Worm (Caenorhabditis elegans) whole organism, L3 larva: Measurements from ENCODE around the gene B0524.6.

ENCODE experiments used
- ZK546.5 ChIP-seq: sonication (generic microtip); optimal IDR thresholded peaks from 2 replicates; lab custom pipeline; 2017; ENCODE audit warnings: missing biosample characterization, missing genetic modification characterization
- ama-1 ChIP-seq: fragments of 150-350 bp; optimal IDR thresholded peaks from 2 replicates; lab custom pipeline; 2018
- ceh-16 ChIP-seq: sonication (generic microtip); optimal IDR thresholded peaks from 2 replicates; lab custom pipeline; 2017; ENCODE audit warnings: missing biosample characterization, missing genetic modification characterization
- ceh-28 ChIP-seq: fragments of 150-350 bp; optimal IDR thresholded peaks from 2 replicates; lab custom pipeline; 2014; ENCODE audit warnings: missing biosample characterization, missing genetic modification reagents, missing genetic modification characterization
- ceh-82 ChIP-seq: fragments of 150-350 bp; optimal IDR thresholded peaks from 2 replicates; lab custom pipeline; 2014; ENCODE audit warnings: missing biosample characterization, missing genetic modification characterization
- ceh-9 ChIP-seq: sonication (generic microtip); optimal IDR thresholded peaks from 2 replicates; lab custom pipeline; 2018; ENCODE audit warnings: missing biosample characterization, missing genetic modification characterization
- daf-12 ChIP-seq: fragments of 150-350 bp; optimal IDR thresholded peaks from 2 replicates; lab custom pipeline; 2014; ENCODE audit warnings: missing biosample characterization, missing genetic modification reagents, missing genetic modification characterization
- elt-3 ChIP-seq, 3 experiments: fragments of 150-350 bp in 1 of 3; sonication (generic microtip) in 2 of 3; optimal IDR thresholded peaks; 2 replicates in 2 of 3; 4 replicates in 1 of 3; lab custom pipeline; 2014 to 2017; ENCODE audit warnings: missing biosample characterization in 3 of 3, missing genetic modification characterization in 3 of 3
- eor-1 ChIP-seq, 2 experiments: fragments of 150-350 bp; optimal IDR thresholded peaks; 2 replicates each; lab custom pipeline; 2014 to 2018; ENCODE audit warnings: missing biosample characterization in 2 of 2, missing genetic modification characterization in 2 of 2
- fkh-10 ChIP-seq: sonication (generic microtip); optimal IDR thresholded peaks from 2 replicates; lab custom pipeline; 2017; ENCODE audit warnings: missing biosample characterization, missing genetic modification reagents, missing genetic modification characterization
- fkh-2 ChIP-seq: fragments of 150-350 bp; optimal IDR thresholded peaks from 2 replicates; lab custom pipeline; 2014; ENCODE audit warnings: missing biosample characterization, missing genetic modification reagents, missing genetic modification characterization
- hmg-11 ChIP-seq: sonication (generic microtip); optimal IDR thresholded peaks from 2 replicates; lab custom pipeline; 2016; ENCODE audit warnings: missing genetic modification characterization, missing compliant biosample characterization
- jun-1 ChIP-seq: fragments of 150-350 bp; optimal IDR thresholded peaks from 2 replicates; lab custom pipeline; 2014; ENCODE audit warnings: missing biosample characterization, missing genetic modification reagents, missing genetic modification characterization
- lin-39 ChIP-seq: fragments of 150-350 bp; optimal IDR thresholded peaks from 2 replicates; lab custom pipeline; 2018; ENCODE audit warnings: missing biosample characterization, missing genetic modification reagents, missing genetic modification characterization
- nfya-1 ChIP-seq: sonication (generic microtip); optimal IDR thresholded peaks from 2 replicates; lab custom pipeline; 2017; ENCODE audit warnings: missing genetic modification characterization, mild to moderate bottlenecking, missing compliant biosample characterization, antibody characterized with exemption, moderate library complexity; ENCODE audit not compliant: insufficient read depth
- nhr-11 ChIP-seq: fragments of 150-350 bp; optimal IDR thresholded peaks from 2 replicates; lab custom pipeline; 2014; ENCODE audit warnings: missing biosample characterization, missing genetic modification characterization
- nhr-12 ChIP-seq: fragments of 150-350 bp; optimal IDR thresholded peaks from 2 replicates; lab custom pipeline; 2014; ENCODE audit warnings: missing biosample characterization, missing genetic modification characterization
- nhr-237 ChIP-seq: fragments of 150-350 bp; optimal IDR thresholded peaks from 2 replicates; lab custom pipeline; 2014; ENCODE audit warnings: missing biosample characterization, missing genetic modification characterization
- nhr-25 ChIP-seq: sonication (generic microtip); optimal IDR thresholded peaks from 2 replicates; lab custom pipeline; 2017; ENCODE audit warnings: missing biosample characterization, missing genetic modification characterization
- nhr-43 ChIP-seq: sonication (generic microtip); optimal IDR thresholded peaks from 2 replicates; lab custom pipeline; 2016; ENCODE audit warnings: mild to moderate bottlenecking, missing genetic modification characterization, missing compliant biosample characterization; ENCODE audit not compliant: poor library complexity, severe bottlenecking
- nhr-67 ChIP-seq: fragments of 150-350 bp; optimal IDR thresholded peaks from 2 replicates; lab custom pipeline; 2014; ENCODE audit warnings: missing biosample characterization, missing genetic modification characterization
- nhr-76 ChIP-seq: fragments of 150-350 bp; sonication (generic microtip); optimal IDR thresholded peaks from 5 replicates; lab custom pipeline; 2014; ENCODE audit warnings: missing biosample characterization, missing genetic modification characterization
- nhr-77 ChIP-seq: fragments of 150-350 bp; optimal IDR thresholded peaks from 2 replicates; lab custom pipeline; 2014; ENCODE audit warnings: missing biosample characterization, missing genetic modification characterization
- pha-4 ChIP-seq: fragments of 150-350 bp; optimal IDR thresholded peaks from 2 replicates; lab custom pipeline; 2014; ENCODE audit warnings: missing biosample characterization, missing genetic modification reagents, missing genetic modification characterization
- pqm-1 ChIP-seq: fragments of 150-350 bp; optimal IDR thresholded peaks from 2 replicates; lab custom pipeline; 2017; ENCODE audit warnings: missing biosample characterization, missing genetic modification characterization, inconsistent platforms
- sea-2 ChIP-seq: fragments of 150-350 bp; sonication (generic microtip); optimal IDR thresholded peaks from 4 replicates; lab custom pipeline; 2014; ENCODE audit warnings: missing biosample characterization, missing genetic modification reagents, missing genetic modification characterization
- skn-1 ChIP-seq: fragments of 150-350 bp; optimal IDR thresholded peaks from 2 replicates; lab custom pipeline; 2014; ENCODE audit warnings: missing biosample characterization, missing genetic modification characterization
- snpc-4 ChIP-seq: fragments of 150-350 bp; optimal IDR thresholded peaks from 2 replicates; lab custom pipeline; 2014; ENCODE audit warnings: missing biosample characterization, missing genetic modification characterization
- tbx-2 ChIP-seq: sonication (generic microtip); optimal IDR thresholded peaks from 2 replicates; lab custom pipeline; 2016; ENCODE audit warnings: mild to moderate bottlenecking, missing genetic modification characterization, missing compliant biosample characterization
- unc-62 ChIP-seq: fragments of 150-350 bp; sonication (generic microtip); optimal IDR thresholded peaks from 4 replicates; lab custom pipeline; 2014; ENCODE audit warnings: missing biosample characterization, missing genetic modification reagents, missing genetic modification characterization

B0524.6 gene

DNA sequence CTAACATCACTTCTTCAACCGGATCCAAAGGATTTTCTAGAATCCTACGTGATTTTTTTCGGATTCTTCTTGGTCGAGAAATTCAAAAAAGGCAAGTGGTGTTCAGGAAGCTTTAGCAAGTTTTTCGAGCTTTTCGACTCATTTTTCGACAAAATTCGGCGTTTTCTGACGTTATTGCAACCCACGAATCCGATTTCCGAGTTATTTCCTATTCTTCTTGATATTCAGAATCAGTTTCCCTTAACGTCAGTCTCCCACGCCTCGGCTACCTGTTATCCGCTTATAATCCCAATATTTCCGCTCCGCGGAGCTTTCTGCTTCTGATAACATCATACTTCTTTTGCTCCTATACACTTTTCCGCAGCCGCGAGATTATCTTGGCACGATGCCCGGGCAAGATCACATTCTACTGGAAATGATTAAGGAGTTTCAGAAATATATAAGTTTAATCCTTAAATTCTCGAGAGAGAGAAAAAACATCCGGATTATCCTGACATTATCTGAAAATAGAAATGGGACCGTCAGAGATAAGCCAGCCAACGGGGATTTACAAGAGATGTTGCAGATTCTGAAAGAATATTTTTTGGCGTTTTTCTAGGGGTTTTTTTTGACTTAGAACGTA lies 13.0 kb upstream of the B0524.6 start:
- no peak for TF ChIP-seq snpc-4 (tag; lab: Kevin White, UChicago)
- no peak for TF ChIP-seq pqm-1
- TF ChIP-seq elt-3 (tag; optimal IDR thresholded peaks at IDR 0.05; lab: Kevin White, UChicago), result no peak
- TF ChIP-seq ZK546.5 (tag; lab: Kevin White, UChicago), result no peak
- no peak for TF ChIP-seq skn-1 (tag; lab: Kevin White, UChicago)
- no peak for TF ChIP-seq nhr-43 (tag; lab: Kevin White, UChicago)
- TF ChIP-seq ama-1, result no peak
- TF ChIP-seq nhr-237 (tag; lab: Kevin White, UChicago), result no peak
- TF ChIP-seq nhr-67 (tag; lab: Kevin White, UChicago), result no peak
- TF ChIP-seq tbx-2 (tag; lab: Kevin White, UChicago), result no peak
- no peak for TF ChIP-seq ceh-16 (tag; lab: Kevin White, UChicago)
- TF ChIP-seq ceh-9 (tag; lab: Kevin White, UChicago), result no peak
- no peak for TF ChIP-seq hmg-11
- TF ChIP-seq fkh-2, result no peak
- TF ChIP-seq nhr-25 (tag; lab: Kevin White, UChicago), result no peak
- no peak for TF ChIP-seq unc-62 (GFP tag; lab: Kevin White, UChicago)
- no peak for TF ChIP-seq nhr-76 (tag; lab: Kevin White, UChicago)
- TF ChIP-seq fkh-10 (GFP tag; lab: Kevin White, UChicago), result no peak

DNA sequence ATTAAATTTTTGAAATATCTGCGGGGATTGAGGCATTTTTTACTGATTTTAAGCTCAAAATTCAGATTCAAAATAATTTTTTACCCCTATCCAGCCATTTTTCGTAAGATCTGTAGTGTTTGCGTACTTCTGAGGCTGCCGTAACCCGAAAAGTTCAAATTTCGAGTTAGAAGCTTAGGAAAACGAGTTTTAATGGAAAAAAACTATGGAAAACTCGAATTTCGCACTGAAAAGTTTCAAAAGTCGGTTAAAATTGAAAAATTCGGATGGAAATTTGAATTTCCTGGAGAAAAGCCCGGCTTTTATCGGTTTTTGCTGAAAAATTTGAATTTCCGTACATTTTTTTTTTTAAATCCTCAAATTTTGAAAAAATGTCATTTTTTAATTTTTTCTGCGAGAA lies 1.5 kb downstream of the B0524.6 start:
- TF ChIP-seq ceh-9 (tag; lab: Kevin White, UChicago) (no peak), daf-12 (no peak), ZK546.5 (tag; lab: Kevin White, UChicago) (no peak), ceh-82 (tag; lab: Kevin White, UChicago) (no peak)

DNA sequence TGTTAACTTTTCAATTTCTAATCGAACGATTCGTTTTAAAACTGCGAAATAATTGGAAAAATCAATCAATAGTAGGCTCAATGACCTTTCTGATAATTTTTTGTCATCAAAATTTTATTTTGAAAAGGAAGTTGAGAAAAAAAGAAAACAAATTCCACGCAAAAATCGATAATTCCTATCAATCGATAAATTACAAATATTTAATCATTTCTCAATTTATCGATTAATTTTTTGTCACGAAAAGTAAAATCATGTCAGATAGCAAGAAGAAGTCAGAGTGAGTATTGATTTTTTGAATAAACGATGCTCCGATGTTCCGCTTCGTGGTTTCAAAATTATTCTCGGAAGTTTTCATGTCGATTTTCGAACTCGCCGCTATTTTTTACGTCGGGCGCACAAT lies 11.6 kb downstream of the B0524.6 start, which contains the start of the genes B0524.5 and B0524.2:
Gene B0524.5, minus strand, starts transcription at position 40 of the 400 bp plus-strand sequence.
Gene B0524.2, plus strand, starts transcription at position 207 of the 400 bp plus-strand sequence.
- no peak for TF ChIP-seq snpc-4 (tag; lab: Kevin White, UChicago)
- peak; percentile 83 for TF ChIP-seq ceh-28 (tag; lab: Kevin White, UChicago)

DNA sequence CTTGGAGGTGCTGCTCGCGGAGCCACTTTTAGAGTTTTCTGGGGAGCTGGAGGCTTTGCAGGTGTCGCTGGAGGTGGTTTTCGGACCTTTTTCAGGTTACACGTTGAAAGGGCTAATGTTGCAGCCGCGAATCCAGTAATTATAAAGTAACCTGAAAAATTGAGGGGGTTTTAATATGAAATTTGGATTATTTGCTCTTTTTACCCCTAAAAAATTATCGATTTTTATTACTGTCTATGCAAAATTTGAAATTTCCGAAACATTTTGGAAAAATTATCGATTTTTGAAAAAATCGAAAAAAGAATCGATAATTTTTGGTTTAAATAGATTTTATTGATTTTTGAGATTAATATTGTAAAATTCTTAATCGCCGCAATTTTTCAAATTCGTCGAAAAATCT lies 12.0 kb downstream of the B0524.6 start:
- TF ChIP-seq ceh-9 (tag; lab: Kevin White, UChicago) (no peak), nfya-1 (tag; lab: Kevin White, UChicago) (no peak), nhr-43 (tag; lab: Kevin White, UChicago) (no peak), jun-1 (tag; lab: Kevin White, UChicago) (no peak), unc-62 (GFP tag; lab: Kevin White, UChicago) (no peak), pha-4 (no peak), elt-3 (tag; optimal IDR thresholded peaks at IDR 0.05; lab: Kevin White, UChicago) (no peak), nhr-77 (no peak)

DNA sequence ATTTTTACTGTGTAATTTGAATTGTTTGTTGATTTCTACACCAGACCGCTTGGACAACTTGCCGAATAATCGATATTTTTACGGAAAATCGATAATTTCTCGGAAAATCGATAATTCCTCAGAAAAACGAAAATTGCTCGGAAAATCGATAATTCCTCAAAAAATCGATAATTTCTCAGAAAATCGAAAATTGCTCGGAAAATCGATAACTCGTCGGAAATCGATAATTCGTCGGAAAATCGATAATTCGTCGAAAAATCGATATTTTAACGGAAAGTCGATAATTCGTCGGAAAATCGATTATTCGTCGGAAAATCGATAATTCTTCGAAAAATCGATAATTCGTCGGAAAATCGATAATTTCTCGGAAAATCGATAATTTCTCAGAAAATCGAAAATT lies 13.3 kb downstream of the B0524.6 start:
- peak; percentile 95 for TF ChIP-seq ceh-28 (tag; lab: Kevin White, UChicago)

DNA sequence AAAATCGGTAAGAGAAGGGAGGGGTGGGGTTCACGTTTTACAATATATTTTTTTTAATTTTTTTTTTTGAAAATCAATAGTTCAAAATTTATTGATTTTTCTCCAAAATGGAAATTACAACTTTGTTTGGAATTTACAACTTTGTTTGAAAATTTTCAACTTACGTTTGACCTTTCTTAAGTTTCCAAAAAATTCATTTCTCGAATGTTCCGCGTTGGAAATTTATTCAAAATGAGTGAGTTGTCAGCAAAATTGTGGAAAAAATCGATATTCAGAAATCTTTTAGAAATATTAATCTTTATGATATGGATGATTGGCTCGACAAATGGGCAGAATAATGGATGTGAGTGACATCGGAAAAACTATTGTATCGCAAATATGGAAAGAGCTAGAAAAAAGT lies 18.1 kb downstream of the B0524.6 start, which contains the start of gene B0524.3:
Gene B0524.3, plus strand, starts transcription at position 301 of the 400 bp plus-strand sequence.
- TF ChIP-seq nhr-12 (tag; lab: Kevin White, UChicago) (no peak), daf-12 (no peak), ZK546.5 (tag; lab: Kevin White, UChicago) (no peak), ama-1 (no peak), pha-4 (no peak), lin-39 (tag; lab: Kevin White, UChicago) (no peak), nhr-11 (tag; lab: Kevin White, UChicago) (no peak), jun-1 (tag; lab: Kevin White, UChicago) (no peak), nhr-25 (tag; lab: Kevin White, UChicago) (no peak), eor-1 (tag; optimal IDR thresholded peaks at IDR 0.05; lab: Kevin White, UChicago) (no peak), sea-2 (GFP tag; lab: Kevin White, UChicago) (no peak), ceh-9 (tag; lab: Kevin White, UChicago) (no peak), nhr-77 (no peak), nhr-237 (tag; lab: Kevin White, UChicago) (no peak), fkh-10 (GFP tag; lab: Kevin White, UChicago) (no peak)
